Worm (Caenorhabditis elegans) whole organism, L3 larva: Measurements from ENCODE around the gene arv-1.
A peak's percentile ranks its signal among the peaks of the same experiment; 100 is the strongest.

ENCODE experiments used
- R02D3.7 ChIP-seq: fragments of 150-350 bp; optimal IDR thresholded peaks from 2 replicates; lab custom pipeline; 2014; ENCODE audit warnings: missing biosample characterization, missing genetic modification characterization
- ZK546.5 ChIP-seq: sonication (generic microtip); optimal IDR thresholded peaks from 2 replicates; lab custom pipeline; 2017; ENCODE audit warnings: missing biosample characterization, missing genetic modification characterization
- ama-1 ChIP-seq: fragments of 150-350 bp; optimal IDR thresholded peaks from 2 replicates; lab custom pipeline; 2018
- ceh-16 ChIP-seq: sonication (generic microtip); optimal IDR thresholded peaks from 2 replicates; lab custom pipeline; 2017; ENCODE audit warnings: missing biosample characterization, missing genetic modification characterization
- ceh-28 ChIP-seq: fragments of 150-350 bp; optimal IDR thresholded peaks from 2 replicates; lab custom pipeline; 2014; ENCODE audit warnings: missing biosample characterization, missing genetic modification reagents, missing genetic modification characterization
- ceh-82 ChIP-seq: fragments of 150-350 bp; optimal IDR thresholded peaks from 2 replicates; lab custom pipeline; 2014; ENCODE audit warnings: missing biosample characterization, missing genetic modification characterization
- ceh-9 ChIP-seq: sonication (generic microtip); optimal IDR thresholded peaks from 2 replicates; lab custom pipeline; 2018; ENCODE audit warnings: missing biosample characterization, missing genetic modification characterization
- daf-12 ChIP-seq: fragments of 150-350 bp; optimal IDR thresholded peaks from 2 replicates; lab custom pipeline; 2014; ENCODE audit warnings: missing biosample characterization, missing genetic modification reagents, missing genetic modification characterization
- egl-27 ChIP-seq: sonication (generic microtip); optimal IDR thresholded peaks from 4 replicates; lab custom pipeline; 2017; ENCODE audit warnings: missing biosample characterization, missing genetic modification reagents, missing genetic modification characterization
- elt-1 ChIP-seq: fragments of 150-350 bp; optimal IDR thresholded peaks from 2 replicates; lab custom pipeline; 2014; ENCODE audit warnings: missing biosample characterization, missing genetic modification characterization
- elt-2 ChIP-seq: sonication (generic microtip); optimal IDR thresholded peaks from 2 replicates; lab custom pipeline; 2016; ENCODE audit warnings: missing genetic modification reagents, mild to moderate bottlenecking, missing genetic modification characterization, missing compliant biosample characterization
- elt-3 ChIP-seq, 3 experiments: fragments of 150-350 bp in 1 of 3; sonication (generic microtip) in 2 of 3; optimal IDR thresholded peaks; 2 replicates in 2 of 3; 4 replicates in 1 of 3; lab custom pipeline; 2014 to 2017; ENCODE audit warnings: missing biosample characterization in 3 of 3, missing genetic modification characterization in 3 of 3
- eor-1 ChIP-seq, 2 experiments: fragments of 150-350 bp; optimal IDR thresholded peaks; 2 replicates each; lab custom pipeline; 2014 to 2018; ENCODE audit warnings: missing biosample characterization in 2 of 2, missing genetic modification characterization in 2 of 2
- fkh-2 ChIP-seq: fragments of 150-350 bp; optimal IDR thresholded peaks from 2 replicates; lab custom pipeline; 2014; ENCODE audit warnings: missing biosample characterization, missing genetic modification reagents, missing genetic modification characterization
- fos-1 ChIP-seq: fragments of 150-350 bp; optimal IDR thresholded peaks from 2 replicates; lab custom pipeline; 2014; ENCODE audit warnings: missing biosample characterization, missing genetic modification characterization
- hmg-11 ChIP-seq: sonication (generic microtip); optimal IDR thresholded peaks from 2 replicates; lab custom pipeline; 2016; ENCODE audit warnings: missing genetic modification characterization, missing compliant biosample characterization
- jun-1 ChIP-seq: fragments of 150-350 bp; optimal IDR thresholded peaks from 2 replicates; lab custom pipeline; 2014; ENCODE audit warnings: missing biosample characterization, missing genetic modification reagents, missing genetic modification characterization
- lin-15B ChIP-seq: fragments of 150-350 bp; optimal IDR thresholded peaks from 2 replicates; lab custom pipeline; 2014; ENCODE audit warnings: missing biosample characterization, missing genetic modification characterization
- lin-39 ChIP-seq: fragments of 150-350 bp; optimal IDR thresholded peaks from 2 replicates; lab custom pipeline; 2018; ENCODE audit warnings: missing biosample characterization, missing genetic modification reagents, missing genetic modification characterization
- lsy-12 ChIP-seq: sonication (generic microtip); optimal IDR thresholded peaks from 2 replicates; lab custom pipeline; 2016; ENCODE audit warnings: mild to moderate bottlenecking, missing genetic modification characterization, missing compliant biosample characterization
- mdl-1 ChIP-seq: fragments of 150-350 bp; optimal IDR thresholded peaks from 2 replicates; lab custom pipeline; 2014; ENCODE audit warnings: missing biosample characterization, missing genetic modification characterization
- mml-1 ChIP-seq: fragments of 150-350 bp; sonication (generic microtip); optimal IDR thresholded peaks from 3 replicates; lab custom pipeline; 2014; ENCODE audit warnings: missing biosample characterization, missing genetic modification characterization
- nfya-1 ChIP-seq: sonication (generic microtip); optimal IDR thresholded peaks from 2 replicates; lab custom pipeline; 2017; ENCODE audit warnings: missing genetic modification characterization, mild to moderate bottlenecking, missing compliant biosample characterization, antibody characterized with exemption, moderate library complexity; ENCODE audit not compliant: insufficient read depth
- nhr-11 ChIP-seq: fragments of 150-350 bp; optimal IDR thresholded peaks from 2 replicates; lab custom pipeline; 2014; ENCODE audit warnings: missing biosample characterization, missing genetic modification characterization
- nhr-12 ChIP-seq: fragments of 150-350 bp; optimal IDR thresholded peaks from 2 replicates; lab custom pipeline; 2014; ENCODE audit warnings: missing biosample characterization, missing genetic modification characterization
- nhr-23 ChIP-seq: fragments of 150-350 bp; optimal IDR thresholded peaks from 2 replicates; lab custom pipeline; 2014; ENCODE audit warnings: missing biosample characterization, missing genetic modification reagents, missing genetic modification characterization
- nhr-237 ChIP-seq: fragments of 150-350 bp; optimal IDR thresholded peaks from 2 replicates; lab custom pipeline; 2014; ENCODE audit warnings: missing biosample characterization, missing genetic modification characterization
- nhr-25 ChIP-seq: sonication (generic microtip); optimal IDR thresholded peaks from 2 replicates; lab custom pipeline; 2017; ENCODE audit warnings: missing biosample characterization, missing genetic modification characterization
- nhr-43 ChIP-seq: sonication (generic microtip); optimal IDR thresholded peaks from 2 replicates; lab custom pipeline; 2016; ENCODE audit warnings: mild to moderate bottlenecking, missing genetic modification characterization, missing compliant biosample characterization; ENCODE audit not compliant: poor library complexity, severe bottlenecking
- nhr-67 ChIP-seq: fragments of 150-350 bp; optimal IDR thresholded peaks from 2 replicates; lab custom pipeline; 2014; ENCODE audit warnings: missing biosample characterization, missing genetic modification characterization
- nhr-76 ChIP-seq: fragments of 150-350 bp; sonication (generic microtip); optimal IDR thresholded peaks from 5 replicates; lab custom pipeline; 2014; ENCODE audit warnings: missing biosample characterization, missing genetic modification characterization
- pha-4 ChIP-seq: fragments of 150-350 bp; optimal IDR thresholded peaks from 2 replicates; lab custom pipeline; 2014; ENCODE audit warnings: missing biosample characterization, missing genetic modification reagents, missing genetic modification characterization
- pqm-1 ChIP-seq: fragments of 150-350 bp; optimal IDR thresholded peaks from 2 replicates; lab custom pipeline; 2017; ENCODE audit warnings: missing biosample characterization, missing genetic modification characterization, inconsistent platforms
- sea-2 ChIP-seq: fragments of 150-350 bp; sonication (generic microtip); optimal IDR thresholded peaks from 4 replicates; lab custom pipeline; 2014; ENCODE audit warnings: missing biosample characterization, missing genetic modification reagents, missing genetic modification characterization
- skn-1 ChIP-seq: fragments of 150-350 bp; optimal IDR thresholded peaks from 2 replicates; lab custom pipeline; 2014; ENCODE audit warnings: missing biosample characterization, missing genetic modification characterization
- snpc-4 ChIP-seq: fragments of 150-350 bp; optimal IDR thresholded peaks from 2 replicates; lab custom pipeline; 2014; ENCODE audit warnings: missing biosample characterization, missing genetic modification characterization
- tbx-2 ChIP-seq: sonication (generic microtip); optimal IDR thresholded peaks from 2 replicates; lab custom pipeline; 2016; ENCODE audit warnings: mild to moderate bottlenecking, missing genetic modification characterization, missing compliant biosample characterization
- unc-39 ChIP-seq: sonication (generic microtip); optimal IDR thresholded peaks from 4 replicates; lab custom pipeline; 2017; ENCODE audit warnings: missing biosample characterization, missing genetic modification characterization
- unc-62 ChIP-seq: fragments of 150-350 bp; sonication (generic microtip); optimal IDR thresholded peaks from 4 replicates; lab custom pipeline; 2014; ENCODE audit warnings: missing biosample characterization, missing genetic modification reagents, missing genetic modification characterization
- ztf-11 ChIP-seq: fragments of 150-350 bp; optimal IDR thresholded peaks from 2 replicates; lab custom pipeline; 2014; ENCODE audit warnings: missing biosample characterization, missing genetic modification characterization
- ztf-4 ChIP-seq: fragments of 150-350 bp; optimal IDR thresholded peaks from 2 replicates; lab custom pipeline; 2014; ENCODE audit warnings: missing biosample characterization, missing genetic modification characterization

arv-1 gene

ce11 chrII:10200759-10201158 lies at the start of gene arv-1:
Gene arv-1 (minus strand): TSS chrII:10200823.
- TF ChIP-seq pha-4 (tag; lab: Kevin White, UChicago) (peak; percentile 65), mml-1 (tag; lab: Kevin White, UChicago) (no peak), elt-1 (tag; lab: Kevin White, UChicago) (no peak), egl-27 (no peak), unc-39 (tag; lab: Kevin White, UChicago) (no peak), lin-39 (tag; lab: Kevin White, UChicago) (no peak), hmg-11 (tag; lab: Kevin White, UChicago) (no peak), ceh-9 (tag; lab: Kevin White, UChicago) (no peak), daf-12 (no peak), ztf-11 (tag; lab: Kevin White, UChicago) (no peak), lin-15B (tag; lab: Kevin White, UChicago) (peak; percentile 67), unc-62 (GFP tag; lab: Kevin White, UChicago) (no peak), sea-2 (GFP tag; lab: Kevin White, UChicago) (no peak), nhr-25 (tag; lab: Kevin White, UChicago) (peak; percentile 6), snpc-4 (tag; lab: Kevin White, UChicago) (peak; percentile 62), ztf-4 (tag; lab: Kevin White, UChicago) (no peak), pqm-1 (peak; percentile 55), nhr-23 (tag; lab: Kevin White, UChicago) (peak; percentile 83), nfya-1 (peak; percentile 56), nhr-237 (tag; lab: Kevin White, UChicago) (no peak), R02D3.7 (tag; lab: Kevin White, UChicago) (peak; percentile 91), ama-1 (lab: Kevin White, UChicago) (peak; percentile 32), nhr-43 (tag; lab: Kevin White, UChicago) (peak; percentile 69), elt-2 (tag; lab: Kevin White, UChicago) (peak; percentile 15)

- TF ChIP-seq elt-1 (tag; lab: Kevin White, UChicago) (peak; percentile 2), nhr-11 (tag; lab: Kevin White, UChicago) (peak; percentile 93), nhr-23 (tag; lab: Kevin White, UChicago) (peak; percentile 83), skn-1 (peak; percentile 61), tbx-2 (peak; percentile 76), pqm-1 (peak; percentile 26), nhr-25 (tag; lab: Kevin White, UChicago) (peak; percentile 48), fkh-2 (tag; lab: Kevin White, UChicago) (no peak), snpc-4 (tag; lab: Kevin White, UChicago) (peak; percentile 74), nhr-12 (tag; lab: Kevin White, UChicago) (no peak), nhr-43 (tag; lab: Kevin White, UChicago) (peak; percentile 91), ceh-82 (tag; lab: Kevin White, UChicago) (peak; percentile 67), nhr-237 (tag; lab: Kevin White, UChicago) (no peak), ceh-16 (tag; lab: Kevin White, UChicago) (no peak), nhr-76 (no peak), egl-27 (peak; percentile 43), daf-12 (no peak), lin-15B (tag; lab: Kevin White, UChicago) (peak; percentile 89), hmg-11 (tag; lab: Kevin White, UChicago) (peak; percentile 26), eor-1 (tag; optimal IDR thresholded peaks at IDR 0.05; lab: Kevin White, UChicago) (no peak), mml-1 (tag; lab: Kevin White, UChicago) (no peak), elt-3 (tag; optimal IDR thresholded peaks at IDR 0.05; lab: Kevin White, UChicago) (no peak), unc-62 (GFP tag; lab: Kevin White, UChicago) (peak; percentile 6), nhr-67 (tag; lab: Kevin White, UChicago) (no peak), elt-2 (tag; lab: Kevin White, UChicago) (peak; percentile 38), jun-1 (tag; lab: Kevin White, UChicago) (peak; percentile 69), lin-39 (tag; lab: Kevin White, UChicago) (peak; percentile 55), lsy-12 (tag; lab: Kevin White, UChicago) (peak; percentile 82), R02D3.7 (tag; lab: Kevin White, UChicago) (peak; percentile 77), mdl-1 (no peak), fos-1 (peak; percentile 26), ztf-11 (tag; lab: Kevin White, UChicago) (no peak), ceh-28 (tag; lab: Kevin White, UChicago) (peak; percentile 69), sea-2 (GFP tag; lab: Kevin White, UChicago) (no peak), nfya-1 (peak; percentile 73), pha-4 (tag; lab: Kevin White, UChicago) (peak; percentile 79), ZK546.5 (tag; lab: Kevin White, UChicago) (no peak)
Measured at ce11 chrII:10248355-10249041, 47.9 kb upstream of the arv-1 start, which contains the start of gene atad-3. Gene atad-3 (plus strand): TSS chrII:10248991.
